Fruit fly (Drosophila melanogaster): ENCODE measurements around the gene att-ORFB.

- TF ChIP-seq OdsH (GFP tag; optimal IDR thresholded peaks at IDR 0.05) (no peak), CG10669 (GFP tag; optimal IDR thresholded peaks at IDR 0.05) (no peak), CG6854 (GFP tag; optimal IDR thresholded peaks at IDR 0.05) (peak; percentile 60), Ets96B (tag; optimal IDR thresholded peaks at IDR 0.05) (no peak), fd59A (GFP tag; optimal IDR thresholded peaks at IDR 0.05) (no peak), net (GFP tag; optimal IDR thresholded peaks at IDR 0.05) (no peak), CG6792 (GFP tag; optimal IDR thresholded peaks at IDR 0.05) (no peak), Eip93F (GFP tag; optimal IDR thresholded peaks at IDR 0.05) (no peak), Lpt (GFP tag; optimal IDR thresholded peaks at IDR 0.05) (no peak), CG9139 (GFP tag; optimal IDR thresholded peaks at IDR 0.05) (no peak), Met (GFP tag; optimal IDR thresholded peaks at IDR 0.05) (no peak), Sox15 (GFP tag; optimal IDR thresholded peaks at IDR 0.05) (no peak), Sox102F (GFP tag; optimal IDR thresholded peaks at IDR 0.05) (no peak), CG31627 (GFP tag; optimal IDR thresholded peaks at IDR 0.05) (no peak)
Observed at dm6 chr3R:20574535-20574980, 20.4 kb upstream of the att-ORFB start.

Data from whole organism, prepupa.